Worm (Caenorhabditis elegans) whole organism, L3 larva: ENCODE results near the gene F32D1.3.

Experiments
- R02D3.7 ChIP-seq: fragments of 150-350 bp; optimal IDR thresholded peaks from 2 replicates; lab custom pipeline; 2014; ENCODE audit warnings: missing biosample characterization, missing genetic modification characterization
- ZK546.5 ChIP-seq: sonication (generic microtip); optimal IDR thresholded peaks from 2 replicates; lab custom pipeline; 2017; ENCODE audit warnings: missing biosample characterization, missing genetic modification characterization
- aly-2 ChIP-seq: fragments of 150-350 bp; optimal IDR thresholded peaks from 2 replicates; lab custom pipeline; 2014; ENCODE audit warnings: missing biosample characterization, missing genetic modification characterization
- ama-1 ChIP-seq: fragments of 150-350 bp; optimal IDR thresholded peaks from 2 replicates; lab custom pipeline; 2018
- ceh-16 ChIP-seq: sonication (generic microtip); optimal IDR thresholded peaks from 2 replicates; lab custom pipeline; 2017; ENCODE audit warnings: missing biosample characterization, missing genetic modification characterization
- ceh-82 ChIP-seq: fragments of 150-350 bp; optimal IDR thresholded peaks from 2 replicates; lab custom pipeline; 2014; ENCODE audit warnings: missing biosample characterization, missing genetic modification characterization
- ceh-9 ChIP-seq: sonication (generic microtip); optimal IDR thresholded peaks from 2 replicates; lab custom pipeline; 2018; ENCODE audit warnings: missing biosample characterization, missing genetic modification characterization
- egl-27 ChIP-seq: sonication (generic microtip); optimal IDR thresholded peaks from 4 replicates; lab custom pipeline; 2017; ENCODE audit warnings: missing biosample characterization, missing genetic modification reagents, missing genetic modification characterization
- egl-5 ChIP-seq: fragments of 150-350 bp; optimal IDR thresholded peaks from 2 replicates; lab custom pipeline; 2017; ENCODE audit warnings: missing biosample characterization, missing genetic modification reagents, missing genetic modification characterization, inconsistent platforms
- elt-2 ChIP-seq: sonication (generic microtip); optimal IDR thresholded peaks from 2 replicates; lab custom pipeline; 2016; ENCODE audit warnings: missing genetic modification reagents, mild to moderate bottlenecking, missing genetic modification characterization, missing compliant biosample characterization
- elt-3 ChIP-seq, 3 experiments: fragments of 150-350 bp in 1 of 3; sonication (generic microtip) in 2 of 3; optimal IDR thresholded peaks; 2 replicates in 2 of 3; 4 replicates in 1 of 3; lab custom pipeline; 2014 to 2017; ENCODE audit warnings: missing biosample characterization in 3 of 3, missing genetic modification characterization in 3 of 3
- eor-1 ChIP-seq, 2 experiments: fragments of 150-350 bp; optimal IDR thresholded peaks; 2 replicates each; lab custom pipeline; 2014 to 2018; ENCODE audit warnings: missing biosample characterization in 2 of 2, missing genetic modification characterization in 2 of 2
- fkh-10 ChIP-seq: sonication (generic microtip); optimal IDR thresholded peaks from 2 replicates; lab custom pipeline; 2017; ENCODE audit warnings: missing biosample characterization, missing genetic modification reagents, missing genetic modification characterization
- fos-1 ChIP-seq: fragments of 150-350 bp; optimal IDR thresholded peaks from 2 replicates; lab custom pipeline; 2014; ENCODE audit warnings: missing biosample characterization, missing genetic modification characterization
- hmg-11 ChIP-seq: sonication (generic microtip); optimal IDR thresholded peaks from 2 replicates; lab custom pipeline; 2016; ENCODE audit warnings: missing genetic modification characterization, missing compliant biosample characterization
- jun-1 ChIP-seq: fragments of 150-350 bp; optimal IDR thresholded peaks from 2 replicates; lab custom pipeline; 2014; ENCODE audit warnings: missing biosample characterization, missing genetic modification reagents, missing genetic modification characterization
- lin-15B ChIP-seq: fragments of 150-350 bp; optimal IDR thresholded peaks from 2 replicates; lab custom pipeline; 2014; ENCODE audit warnings: missing biosample characterization, missing genetic modification characterization
- lin-39 ChIP-seq: fragments of 150-350 bp; optimal IDR thresholded peaks from 2 replicates; lab custom pipeline; 2018; ENCODE audit warnings: missing biosample characterization, missing genetic modification reagents, missing genetic modification characterization
- lsy-12 ChIP-seq: sonication (generic microtip); optimal IDR thresholded peaks from 2 replicates; lab custom pipeline; 2016; ENCODE audit warnings: mild to moderate bottlenecking, missing genetic modification characterization, missing compliant biosample characterization
- mdl-1 ChIP-seq: fragments of 150-350 bp; optimal IDR thresholded peaks from 2 replicates; lab custom pipeline; 2014; ENCODE audit warnings: missing biosample characterization, missing genetic modification characterization
- mml-1 ChIP-seq: fragments of 150-350 bp; sonication (generic microtip); optimal IDR thresholded peaks from 3 replicates; lab custom pipeline; 2014; ENCODE audit warnings: missing biosample characterization, missing genetic modification characterization
- nfya-1 ChIP-seq: sonication (generic microtip); optimal IDR thresholded peaks from 2 replicates; lab custom pipeline; 2017; ENCODE audit warnings: missing genetic modification characterization, mild to moderate bottlenecking, missing compliant biosample characterization, antibody characterized with exemption, moderate library complexity; ENCODE audit not compliant: insufficient read depth
- nhr-23 ChIP-seq: fragments of 150-350 bp; optimal IDR thresholded peaks from 2 replicates; lab custom pipeline; 2014; ENCODE audit warnings: missing biosample characterization, missing genetic modification reagents, missing genetic modification characterization
- nhr-237 ChIP-seq: fragments of 150-350 bp; optimal IDR thresholded peaks from 2 replicates; lab custom pipeline; 2014; ENCODE audit warnings: missing biosample characterization, missing genetic modification characterization
- nhr-25 ChIP-seq: sonication (generic microtip); optimal IDR thresholded peaks from 2 replicates; lab custom pipeline; 2017; ENCODE audit warnings: missing biosample characterization, missing genetic modification characterization
- nhr-43 ChIP-seq: sonication (generic microtip); optimal IDR thresholded peaks from 2 replicates; lab custom pipeline; 2016; ENCODE audit warnings: mild to moderate bottlenecking, missing genetic modification characterization, missing compliant biosample characterization; ENCODE audit not compliant: poor library complexity, severe bottlenecking
- nhr-67 ChIP-seq: fragments of 150-350 bp; optimal IDR thresholded peaks from 2 replicates; lab custom pipeline; 2014; ENCODE audit warnings: missing biosample characterization, missing genetic modification characterization
- nhr-76 ChIP-seq: fragments of 150-350 bp; sonication (generic microtip); optimal IDR thresholded peaks from 5 replicates; lab custom pipeline; 2014; ENCODE audit warnings: missing biosample characterization, missing genetic modification characterization
- pha-4 ChIP-seq: fragments of 150-350 bp; optimal IDR thresholded peaks from 2 replicates; lab custom pipeline; 2014; ENCODE audit warnings: missing biosample characterization, missing genetic modification reagents, missing genetic modification characterization
- pqm-1 ChIP-seq: fragments of 150-350 bp; optimal IDR thresholded peaks from 2 replicates; lab custom pipeline; 2017; ENCODE audit warnings: missing biosample characterization, missing genetic modification characterization, inconsistent platforms
- skn-1 ChIP-seq: fragments of 150-350 bp; optimal IDR thresholded peaks from 2 replicates; lab custom pipeline; 2014; ENCODE audit warnings: missing biosample characterization, missing genetic modification characterization
- snpc-4 ChIP-seq: fragments of 150-350 bp; optimal IDR thresholded peaks from 2 replicates; lab custom pipeline; 2014; ENCODE audit warnings: missing biosample characterization, missing genetic modification characterization
- tbx-2 ChIP-seq: sonication (generic microtip); optimal IDR thresholded peaks from 2 replicates; lab custom pipeline; 2016; ENCODE audit warnings: mild to moderate bottlenecking, missing genetic modification characterization, missing compliant biosample characterization
- unc-62 ChIP-seq: fragments of 150-350 bp; sonication (generic microtip); optimal IDR thresholded peaks from 4 replicates; lab custom pipeline; 2014; ENCODE audit warnings: missing biosample characterization, missing genetic modification reagents, missing genetic modification characterization
- zag-1 ChIP-seq: fragments of 150-350 bp; optimal IDR thresholded peaks from 2 replicates; lab custom pipeline; 2014; ENCODE audit warnings: missing biosample characterization, missing genetic modification characterization
- ztf-4 ChIP-seq: fragments of 150-350 bp; optimal IDR thresholded peaks from 2 replicates; lab custom pipeline; 2014; ENCODE audit warnings: missing biosample characterization, missing genetic modification characterization

Gene F32D1.3

DNA sequence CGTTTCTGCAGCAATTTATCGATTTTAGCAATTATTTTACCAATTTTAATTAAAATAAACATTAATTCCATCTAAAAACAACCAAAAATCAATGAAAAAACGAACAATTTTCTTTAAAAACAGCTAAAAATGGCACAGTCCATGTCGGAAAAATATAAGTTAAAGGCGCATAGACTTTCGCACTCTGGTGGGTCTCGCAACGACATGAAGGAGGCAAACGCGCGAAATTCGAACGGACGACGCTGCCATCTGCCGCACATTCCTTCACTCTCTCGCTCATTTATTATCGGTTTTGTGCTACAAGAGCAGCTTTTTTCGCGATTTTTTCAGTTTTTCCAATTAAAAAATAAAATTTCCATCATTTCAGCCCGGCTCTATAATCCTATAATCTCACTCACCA lies 14.6 kb downstream of the F32D1.3 start, which contains the start of gene mcm-7:
Gene mcm-7 (plus strand): TSS at position 368 of the 400 bp plus-strand sequence.
- TF ChIP-seq skn-1 (no peak), ama-1 (peak; percentile 32), lin-39 (peak; percentile 27), pqm-1 (tag; lab: Kevin White, UChicago) (peak; percentile 21), nhr-23 (tag; lab: Kevin White, UChicago) (peak; percentile 42), fkh-10 (GFP tag; lab: Kevin White, UChicago) (no peak), ceh-9 (tag; lab: Kevin White, UChicago) (no peak), nhr-25 (tag; lab: Kevin White, UChicago) (peak; percentile 68), nfya-1 (tag; lab: Kevin White, UChicago) (peak; percentile 78), hmg-11 (tag; lab: Kevin White, UChicago) (peak; percentile 74), snpc-4 (tag; lab: Kevin White, UChicago) (peak; percentile 1), lin-15B (tag; lab: Kevin White, UChicago) (peak; percentile 75), elt-2 (tag; lab: Kevin White, UChicago) (peak; percentile 35)

DNA sequence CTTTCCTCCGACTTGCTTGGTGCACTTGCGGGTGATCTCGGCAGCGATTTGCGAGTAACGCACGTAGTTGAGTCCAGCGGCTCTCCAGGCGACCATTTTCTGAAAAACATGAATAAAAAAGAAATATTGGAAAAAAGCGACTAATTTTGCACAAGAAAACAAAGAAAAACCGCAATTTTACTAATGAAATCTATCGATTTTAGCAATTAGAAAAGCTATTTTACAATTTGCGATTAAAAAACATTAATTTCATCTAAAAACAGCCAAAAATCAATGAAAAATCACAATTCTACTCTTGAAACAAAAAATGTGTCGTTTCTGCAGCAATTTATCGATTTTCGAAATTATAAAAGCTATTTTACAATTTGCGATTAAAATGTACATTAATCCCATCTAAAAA lies 15.0 kb downstream of the F32D1.3 start, which contains the start of gene hpo-18:
Gene hpo-18 (minus strand): TSS at position 101 of the 400 bp plus-strand sequence.
- TF ChIP-seq nhr-237 (tag; lab: Kevin White, UChicago) (no peak), ceh-9 (tag; lab: Kevin White, UChicago) (no peak), ZK546.5 (tag; lab: Kevin White, UChicago) (no peak), nfya-1 (tag; lab: Kevin White, UChicago) (no peak), fkh-10 (GFP tag; lab: Kevin White, UChicago) (no peak), nhr-67 (no peak), mml-1 (tag; lab: Kevin White, UChicago) (no peak)

DNA sequence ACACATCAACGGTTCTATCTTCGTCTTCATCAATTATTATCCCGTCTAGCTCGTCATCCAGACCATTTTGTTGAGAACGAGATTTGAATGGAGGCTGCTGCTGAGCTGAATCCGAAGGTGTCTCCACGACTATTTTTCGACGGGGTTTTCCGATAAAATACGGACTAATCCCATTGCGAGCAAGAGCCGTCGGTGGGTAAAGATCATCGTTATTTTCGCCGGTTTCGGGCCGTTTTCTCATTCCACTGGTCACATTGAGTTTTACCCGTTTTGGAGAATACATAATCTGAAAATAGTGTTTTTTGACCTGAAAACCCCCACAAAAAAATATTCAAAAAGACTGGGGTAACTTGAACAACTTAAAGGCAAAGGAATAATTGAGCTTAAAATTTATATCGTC lies 15.7 kb downstream of the F32D1.3 start, which contains the start of gene figl-1:
Gene figl-1 (minus strand): TSS at position 286 of the 400 bp plus-strand sequence.
- TF ChIP-seq nhr-76 (tag; lab: Kevin White, UChicago) (no peak), nhr-43 (peak; percentile 19)

DNA sequence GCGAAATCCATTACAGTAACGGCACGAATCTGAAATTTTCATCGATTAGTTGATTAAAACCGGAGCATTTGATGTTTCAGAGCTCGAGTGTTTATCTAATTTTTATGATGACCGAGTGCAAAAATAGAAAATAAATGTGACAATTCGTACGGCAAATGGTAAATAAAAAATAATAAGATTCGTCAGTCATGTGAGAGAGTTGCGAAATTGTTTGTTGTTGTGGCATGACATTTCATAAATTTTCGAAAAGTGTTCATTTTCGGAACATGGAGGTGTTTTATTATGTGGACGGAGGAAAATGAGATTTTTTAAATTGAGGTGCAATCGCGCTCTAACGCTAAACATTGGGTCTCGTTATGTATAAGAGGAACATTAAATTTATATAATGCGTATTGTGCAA lies 19.6 kb downstream of the F32D1.3 start:
- TF ChIP-seq zag-1 (tag; lab: Kevin White, UChicago): no peak
- TF ChIP-seq pha-4: peak; percentile 27

DNA sequence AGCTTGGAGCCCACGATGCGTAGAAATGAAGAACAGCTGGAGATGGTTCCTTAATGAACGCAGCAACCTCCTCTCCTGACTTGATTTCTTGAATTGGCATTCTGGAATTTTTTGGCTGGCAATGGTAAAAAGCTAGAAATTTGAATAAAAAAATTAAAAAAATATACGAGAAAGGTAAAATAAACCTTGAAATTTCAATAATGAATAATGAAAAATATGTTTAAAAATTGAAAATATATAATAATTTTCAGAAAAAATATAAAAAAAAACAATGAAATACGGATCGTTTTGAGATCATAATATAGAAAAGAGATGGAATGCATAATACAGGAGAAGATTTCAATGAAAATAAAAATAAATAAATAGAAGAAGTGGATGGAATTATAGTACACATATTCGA lies 20.2 kb downstream of the F32D1.3 start, which contains the start of gene glrx-3:
Gene glrx-3 (minus strand): TSS at position 101 of the 400 bp plus-strand sequence.
- TF ChIP-seq nhr-237 (tag; lab: Kevin White, UChicago) (no peak), egl-5 (tag; lab: Kevin White, UChicago) (no peak), nhr-25 (tag; lab: Kevin White, UChicago) (no peak), lin-15B (tag; lab: Kevin White, UChicago) (no peak), skn-1 (no peak), aly-2 (no peak), nhr-23 (tag; lab: Kevin White, UChicago) (no peak), fkh-10 (GFP tag; lab: Kevin White, UChicago) (no peak), jun-1 (tag; lab: Kevin White, UChicago) (no peak), elt-3 (tag; optimal IDR thresholded peaks at IDR 0.05; lab: Kevin White, UChicago) (no peak), nhr-43 (no peak), zag-1 (tag; lab: Kevin White, UChicago) (no peak), nhr-76 (tag; lab: Kevin White, UChicago) (no peak), ztf-4 (tag; lab: Kevin White, UChicago) (no peak), eor-1 (tag; optimal IDR thresholded peaks at IDR 0.05; lab: Kevin White, UChicago) (no peak), ceh-82 (tag; lab: Kevin White, UChicago) (no peak), snpc-4 (tag; lab: Kevin White, UChicago) (no peak), egl-27 (tag; lab: Kevin White, UChicago) (no peak), tbx-2 (no peak)

DNA sequence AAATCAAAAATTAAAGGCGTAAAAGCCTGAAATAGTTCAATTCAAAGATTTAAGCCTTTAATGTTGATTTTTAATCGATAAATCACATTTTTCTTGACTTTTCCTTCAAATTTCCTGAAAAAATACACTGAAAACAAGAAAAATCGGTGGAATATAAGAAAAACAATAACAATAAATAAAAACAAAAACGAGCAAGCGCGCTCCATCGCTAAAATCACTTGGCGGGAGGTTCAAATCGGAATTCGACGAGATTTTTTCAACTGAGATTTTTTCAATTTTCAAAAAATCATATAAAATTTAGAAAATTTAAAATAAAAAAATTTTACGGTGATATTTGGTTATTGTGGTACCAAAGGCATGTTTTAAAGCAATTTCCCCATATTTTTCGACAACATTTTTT lies 21.9 kb downstream of the F32D1.3 start:
- TF ChIP-seq jun-1 (tag; lab: Kevin White, UChicago) (no peak), mml-1 (tag; lab: Kevin White, UChicago) (no peak), lsy-12 (tag; lab: Kevin White, UChicago) (no peak), skn-1 (no peak), nhr-25 (tag; lab: Kevin White, UChicago) (no peak), ceh-9 (tag; lab: Kevin White, UChicago) (no peak), mdl-1 (tag; lab: Kevin White, UChicago) (no peak), snpc-4 (tag; lab: Kevin White, UChicago) (no peak), nhr-237 (tag; lab: Kevin White, UChicago) (no peak), R02D3.7 (tag; lab: Kevin White, UChicago) (no peak), ZK546.5 (tag; lab: Kevin White, UChicago) (no peak), fos-1 (tag; lab: Kevin White, UChicago) (no peak), egl-5 (tag; lab: Kevin White, UChicago) (no peak), lin-15B (tag; lab: Kevin White, UChicago) (no peak), unc-62 (no peak), pha-4 (no peak), eor-1 (tag; optimal IDR thresholded peaks at IDR 0.05; lab: Kevin White, UChicago) (no peak), ceh-16 (tag; lab: Kevin White, UChicago) (no peak), nhr-23 (tag; lab: Kevin White, UChicago) (no peak)
